Worm (Caenorhabditis elegans): ENCODE measurements around the gene F33E11.3.

Gene F33E11.3

DNA sequence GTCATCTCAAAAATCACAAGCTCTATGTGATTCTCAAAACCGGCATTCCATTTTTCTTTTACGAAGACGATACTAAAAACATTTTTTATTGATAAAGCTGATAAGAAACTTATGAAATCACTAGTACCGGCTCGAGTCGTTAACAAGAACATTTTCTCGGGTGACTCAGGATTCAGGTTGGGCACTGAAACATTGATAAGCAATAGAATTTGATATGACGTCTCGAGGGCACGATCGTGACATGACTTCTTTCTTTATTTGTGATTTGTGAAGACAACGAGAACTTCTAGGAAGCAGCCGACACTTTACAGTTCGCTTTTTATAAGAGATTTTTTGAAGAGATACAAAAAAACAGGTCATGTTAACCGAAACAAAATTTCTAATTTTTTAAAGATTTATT is 29.2 kb upstream of the F33E11.3 start:
- TF ChIP-seq hlh-15 (tag; optimal IDR thresholded peaks at IDR 0.05) (no peak), ceh-24 (tag; optimal IDR thresholded peaks at IDR 0.05) (no peak), pqm-1 (tag; optimal IDR thresholded peaks at IDR 0.05) (no peak), ceh-31 (tag; optimal IDR thresholded peaks at IDR 0.05) (no peak), ceh-19 (GFP tag; optimal IDR thresholded peaks at IDR 0.05) (no peak), pax-1 (tag; optimal IDR thresholded peaks at IDR 0.05) (no peak), elt-2 (tag; optimal IDR thresholded peaks at IDR 0.05) (no peak), C08G9.2 (tag; optimal IDR thresholded peaks at IDR 0.05) (no peak), ceh-6 (GFP tag; optimal IDR thresholded peaks at IDR 0.05) (no peak)

DNA sequence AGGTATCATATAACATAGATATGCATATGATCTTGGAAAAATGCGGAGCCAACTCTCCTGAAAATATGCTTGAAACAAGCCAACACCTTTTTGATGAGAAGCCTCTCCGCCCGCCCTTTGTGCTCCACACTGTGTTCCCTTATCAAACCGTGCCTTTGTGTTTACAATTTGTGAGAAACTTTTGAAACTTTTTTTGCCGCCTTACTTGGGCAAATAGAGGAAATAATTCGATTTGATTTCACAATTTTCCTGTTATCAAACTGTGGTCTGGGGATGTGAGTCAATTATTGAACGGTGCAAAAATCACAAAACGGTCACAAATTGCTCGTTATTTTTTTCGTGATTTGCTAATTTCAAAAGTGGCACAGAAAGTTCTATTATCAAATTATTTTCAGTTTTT is 28.1 kb upstream of the F33E11.3 start:
- no peak for TF ChIP-seq ceh-48 (tag; optimal IDR thresholded peaks at IDR 0.05)
- no peak for TF ChIP-seq K02D7.2 (tag; optimal IDR thresholded peaks at IDR 0.05)
- TF ChIP-seq ceh-19 (GFP tag; optimal IDR thresholded peaks at IDR 0.05): no peak
- no peak for TF ChIP-seq pat-9 (tag; optimal IDR thresholded peaks at IDR 0.05)
- TF ChIP-seq lin-11 (tag; optimal IDR thresholded peaks at IDR 0.05): no peak
- TF ChIP-seq ceh-9 (tag; optimal IDR thresholded peaks at IDR 0.05): no peak
- no peak for TF ChIP-seq pha-2 (tag; optimal IDR thresholded peaks at IDR 0.05)
- TF ChIP-seq unc-42 (tag; optimal IDR thresholded peaks at IDR 0.05): no peak
- TF ChIP-seq sox-2 (GFP tag; IDR thresholded peaks at IDR 0.05): no peak
- TF ChIP-seq npax-4 (tag; optimal IDR thresholded peaks at IDR 0.05): no peak
- TF ChIP-seq ztf-16 (tag; optimal IDR thresholded peaks at IDR 0.05): no peak
- TF ChIP-seq che-1 (tag; optimal IDR thresholded peaks at IDR 0.05): no peak
- no peak for TF ChIP-seq pax-1 (tag; optimal IDR thresholded peaks at IDR 0.05)

DNA sequence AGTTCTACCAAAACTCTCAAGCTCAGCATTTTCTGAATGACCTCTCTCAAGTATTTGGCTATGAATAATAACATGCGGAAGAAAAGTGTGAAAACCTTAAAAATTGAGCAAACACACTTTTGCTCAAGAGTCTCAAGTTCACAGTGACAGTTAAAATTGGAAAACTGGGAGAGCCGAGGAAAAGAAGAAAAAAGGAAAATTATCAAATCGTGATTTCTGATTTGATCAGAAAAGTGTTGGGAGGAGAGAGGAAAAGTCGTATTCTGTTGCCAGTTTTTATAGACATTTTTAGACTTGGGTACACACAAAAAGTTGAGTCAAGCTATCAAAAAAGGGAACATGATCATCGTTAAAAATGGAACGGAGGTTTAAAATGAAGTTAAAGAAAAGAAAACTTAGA is 26.7 kb upstream of the F33E11.3 start:
- TF ChIP-seq hlh-8 (tag; optimal IDR thresholded peaks at IDR 0.05): no peak
- TF ChIP-seq sox-2 (GFP tag; IDR thresholded peaks at IDR 0.05): no peak
- TF ChIP-seq nfya-1 (tag; optimal IDR thresholded peaks at IDR 0.05): no peak
- TF ChIP-seq lim-6 (tag; optimal IDR thresholded peaks at IDR 0.05): no peak
- no peak for TF ChIP-seq unc-86 (tag; optimal IDR thresholded peaks at IDR 0.05)
- no peak for TF ChIP-seq hlh-13 (GFP tag; optimal IDR thresholded peaks at IDR 0.05)
- TF ChIP-seq unc-55 (GFP tag; optimal IDR thresholded peaks at IDR 0.05): no peak
- TF ChIP-seq elt-4 (tag; optimal IDR thresholded peaks at IDR 0.05): no peak
- TF ChIP-seq tbx-2 (tag; optimal IDR thresholded peaks at IDR 0.05): no peak
- TF ChIP-seq ceh-9 (tag; optimal IDR thresholded peaks at IDR 0.05): no peak
- no peak for TF ChIP-seq nhr-11 (tag; optimal IDR thresholded peaks at IDR 0.05)
- no peak for TF ChIP-seq ceh-14 (tag; optimal IDR thresholded peaks at IDR 0.05)
- no peak for TF ChIP-seq ttx-3 (tag; optimal IDR thresholded peaks at IDR 0.05)
- TF ChIP-seq pqm-1 (tag; optimal IDR thresholded peaks at IDR 0.05): no peak
- no peak for TF ChIP-seq ceh-6 (GFP tag; optimal IDR thresholded peaks at IDR 0.05)
- TF ChIP-seq ceh-19 (GFP tag; optimal IDR thresholded peaks at IDR 0.05): no peak
- TF ChIP-seq ceh-18 (tag; optimal IDR thresholded peaks at IDR 0.05): no peak

DNA sequence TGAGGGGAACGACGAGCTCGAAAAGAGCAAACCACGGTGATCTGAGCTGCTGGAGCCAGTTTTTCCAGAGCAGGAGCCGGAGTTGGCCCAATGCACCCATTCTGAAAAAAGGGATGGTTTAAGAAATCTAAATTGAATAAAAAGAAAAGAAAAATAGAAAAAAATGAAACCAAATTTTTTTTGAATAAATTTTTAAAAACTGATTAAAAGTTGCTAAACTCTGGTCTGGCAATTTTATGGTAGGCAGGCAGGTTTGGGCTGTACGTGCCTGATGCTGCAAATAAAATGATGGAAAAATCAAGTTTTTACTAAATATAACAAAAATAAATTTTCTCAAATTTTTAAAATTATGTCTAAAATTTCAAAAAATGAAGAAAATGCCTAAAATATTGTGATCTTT is 26.1 kb upstream of the F33E11.3 start, which contains the start of gene abt-4:
abt-4 (minus strand) TSS at position 101 of the 400 bp plus-strand sequence.
- TF ChIP-seq ets-4 (tag; optimal IDR thresholded peaks at IDR 0.05) (no peak), F13H6.1 (tag; optimal IDR thresholded peaks at IDR 0.05) (no peak)

DNA sequence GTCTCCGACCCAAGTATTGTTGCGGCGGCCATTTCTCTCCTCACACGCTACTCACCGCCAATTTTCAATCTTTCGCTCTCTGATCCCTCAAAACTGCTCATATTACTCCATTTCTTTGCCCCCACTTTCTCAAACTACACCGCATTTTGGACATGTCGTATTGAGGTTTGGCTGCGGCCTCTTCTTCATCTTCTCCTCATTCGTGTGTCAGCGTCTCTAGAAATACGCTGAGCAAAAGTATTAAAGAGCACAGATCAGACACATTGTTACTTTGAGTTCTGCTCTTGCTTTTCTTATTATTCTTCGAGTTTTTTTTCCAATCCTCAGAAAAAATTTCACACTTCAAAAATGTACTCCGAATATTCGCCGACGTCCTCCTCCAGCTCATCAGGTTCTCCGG is 15.5 kb upstream of the F33E11.3 start:
- TF ChIP-seq ahr-1 (tag; optimal IDR thresholded peaks at IDR 0.05): no peak
- TF ChIP-seq pat-9 (tag; optimal IDR thresholded peaks at IDR 0.05): no peak
- TF ChIP-seq pros-1 (tag; optimal IDR thresholded peaks at IDR 0.05): no peak
- peak; percentile 6 for TF ChIP-seq ceh-34 (tag; optimal IDR thresholded peaks at IDR 0.05)
